Fruit fly (Drosophila melanogaster): Measurements from ENCODE around the gene CG43630.

- TF ChIP-seq Dll (optimal IDR thresholded peaks at IDR 0.05): no peak
- TF ChIP-seq psq (optimal IDR thresholded peaks at IDR 0.05): no peak
- no peak for TF ChIP-seq usp (GFP tag; optimal IDR thresholded peaks at IDR 0.05)
- TF ChIP-seq CG8478 (optimal IDR thresholded peaks at IDR 0.05): no peak
- TF ChIP-seq pan (optimal IDR thresholded peaks at IDR 0.05): no peak
Measured at dm6 chr3R:12626674-12627382, 49.2 kb downstream of the CG43630 start.

Data from whole organism.